Worm (Caenorhabditis elegans) whole organism, late embryonic: ENCODE measurements around the gene srbc-59.

ENCODE experiments used
- C08G9.2 ChIP-seq: sonication (generic microtip); optimal IDR thresholded peaks from 2 replicates; lab custom pipeline; 2016; ENCODE audit warnings: mild to moderate bottlenecking, missing genetic modification characterization, moderate library complexity, missing compliant biosample characterization
- K02D7.2 ChIP-seq: sonication (generic microtip); optimal IDR thresholded peaks from 2 replicates; lab custom pipeline; 2017; ENCODE audit warnings: mild to moderate bottlenecking, missing genetic modification characterization, missing compliant biosample characterization
- Y22D7AL.16 ChIP-seq: sonication (generic microtip); optimal IDR thresholded peaks from 2 replicates; lab custom pipeline; 2016; ENCODE audit warnings: missing genetic modification characterization, missing compliant biosample characterization
- ahr-1 ChIP-seq: sonication (generic microtip); optimal IDR thresholded peaks from 2 replicates; lab custom pipeline; 2016; ENCODE audit warnings: missing genetic modification characterization, missing compliant biosample characterization
- ceh-14 ChIP-seq: sonication (generic microtip); optimal IDR thresholded peaks from 2 replicates; lab custom pipeline; 2016; ENCODE audit warnings: missing genotype, missing genetic modification characterization, missing compliant biosample characterization
- ceh-18 ChIP-seq: sonication (generic microtip); optimal IDR thresholded peaks from 2 replicates; lab custom pipeline; 2016; ENCODE audit warnings: missing genetic modification characterization, missing compliant biosample characterization
- ceh-24 ChIP-seq: sonication (generic microtip); optimal IDR thresholded peaks from 2 replicates; lab custom pipeline; 2016; ENCODE audit warnings: mild to moderate bottlenecking, missing genetic modification characterization, missing compliant biosample characterization
- ceh-31 ChIP-seq: sonication (generic microtip); optimal IDR thresholded peaks from 2 replicates; lab custom pipeline; 2016; ENCODE audit warnings: missing genetic modification characterization, missing compliant biosample characterization
- ceh-34 ChIP-seq: sonication (generic microtip); optimal IDR thresholded peaks from 2 replicates; lab custom pipeline; 2016; ENCODE audit warnings: mild to moderate bottlenecking, missing genetic modification characterization, missing compliant biosample characterization
- ceh-48 ChIP-seq: sonication (generic microtip); optimal IDR thresholded peaks from 2 replicates; lab custom pipeline; 2016; ENCODE audit warnings: missing genetic modification characterization, inconsistent platforms, missing compliant biosample characterization
- ceh-6 ChIP-seq: fragments of 200-800 bp; sonication (Bioruptor generic); optimal IDR thresholded peaks from 2 replicates; lab custom pipeline; 2018; ENCODE audit warnings: mild to moderate bottlenecking, missing genetic modification characterization, missing compliant biosample characterization
- dmd-4 ChIP-seq: sonication (generic microtip); optimal IDR thresholded peaks from 2 replicates; lab custom pipeline; 2016; ENCODE audit warnings: borderline replicate concordance, missing genetic modification characterization, missing compliant biosample characterization
- dve-1 ChIP-seq: sonication (generic microtip); optimal IDR thresholded peaks from 2 replicates; lab custom pipeline; 2017; ENCODE audit warnings: antibody characterized with exemption, mild to moderate bottlenecking, missing genetic modification characterization, missing compliant biosample characterization
- elt-2 ChIP-seq: sonication (generic microtip); optimal IDR thresholded peaks from 2 replicates; lab custom pipeline; 2016; ENCODE audit warnings: missing genetic modification reagents, missing genetic modification characterization, missing compliant biosample characterization
- eyg-1 ChIP-seq: sonication (generic microtip); optimal IDR thresholded peaks from 2 replicates; lab custom pipeline; 2016; ENCODE audit warnings: missing genotype, missing genetic modification characterization, missing compliant biosample characterization
- fax-1 ChIP-seq: sonication (generic microtip); optimal IDR thresholded peaks from 2 replicates; lab custom pipeline; 2016; ENCODE audit warnings: missing genotype, missing genetic modification characterization, missing compliant biosample characterization
- fkh-6 ChIP-seq: sonication (generic microtip); optimal IDR thresholded peaks from 2 replicates; lab custom pipeline; 2016; ENCODE audit warnings: missing genetic modification characterization, missing compliant biosample characterization
- hlh-30 ChIP-seq: sonication (generic microtip); optimal IDR thresholded peaks from 2 replicates; lab custom pipeline; 2017; ENCODE audit warnings: antibody characterized with exemption, missing genetic modification characterization, missing compliant biosample characterization; ENCODE audit not compliant: insufficient read depth
- hlh-6 ChIP-seq: sonication (generic microtip); optimal IDR thresholded peaks from 2 replicates; lab custom pipeline; 2016; ENCODE audit warnings: missing genotype, missing genetic modification characterization, missing compliant biosample characterization
- mec-3 ChIP-seq: sonication (generic microtip); optimal IDR thresholded peaks from 2 replicates; lab custom pipeline; 2016; ENCODE audit warnings: borderline replicate concordance, missing genetic modification characterization, missing compliant biosample characterization
- nfya-1 ChIP-seq: sonication (generic microtip); optimal IDR thresholded peaks from 2 replicates; lab custom pipeline; 2017; ENCODE audit warnings: missing genetic modification characterization, mild to moderate bottlenecking, missing compliant biosample characterization, antibody characterized with exemption, moderate library complexity
- nhr-11 ChIP-seq: fragments of 150-350 bp; optimal IDR thresholded peaks from 2 replicates; lab custom pipeline; 2014; ENCODE audit warnings: missing biosample characterization, missing genetic modification characterization
- nhr-232 ChIP-seq: sonication (generic microtip); optimal IDR thresholded peaks from 2 replicates; lab custom pipeline; 2016; ENCODE audit warnings: missing genetic modification characterization, missing compliant biosample characterization
- odd-2 ChIP-seq: sonication (generic microtip); optimal IDR thresholded peaks from 2 replicates; lab custom pipeline; 2017; ENCODE audit warnings: antibody characterized with exemption, mild to moderate bottlenecking, missing genetic modification characterization, missing compliant biosample characterization
- pag-3 ChIP-seq: sonication (generic microtip); optimal IDR thresholded peaks from 2 replicates; lab custom pipeline; 2016; ENCODE audit warnings: missing compliant biosample characterization, missing genetic modification characterization, borderline replicate concordance
- pax-1 ChIP-seq: fragments of 150-350 bp; optimal IDR thresholded peaks from 2 replicates; lab custom pipeline; 2014; ENCODE audit warnings: missing biosample characterization, missing genetic modification characterization
- pha-4 ChIP-seq: fragments of 150-350 bp; optimal IDR thresholded peaks from 2 replicates; lab custom pipeline; 2018; ENCODE audit warnings: missing biosample characterization, missing genetic modification reagents, missing genetic modification characterization
- pros-1 ChIP-seq: fragments of 150-350 bp; optimal IDR thresholded peaks from 2 replicates; lab custom pipeline; 2014; ENCODE audit warnings: missing biosample characterization, missing genetic modification reagents, missing genetic modification characterization
- rnt-1 ChIP-seq: sonication (generic microtip); optimal IDR thresholded peaks from 2 replicates; lab custom pipeline; 2016; ENCODE audit warnings: missing genetic modification characterization, missing compliant biosample characterization
- sox-2 ChIP-seq: fragments of 200-800 bp; sonication (Bioruptor generic); IDR thresholded peaks from 2 replicates; pipeline ENCODE4 v1.3.6; 2022; ENCODE audit warnings: missing genetic modification reagents, missing genetic modification characterization, missing compliant biosample characterization
- syd-9 ChIP-seq: sonication (generic microtip); optimal IDR thresholded peaks from 2 replicates; lab custom pipeline; 2016; ENCODE audit warnings: mild to moderate bottlenecking, missing genetic modification characterization, moderate library complexity, missing compliant biosample characterization
- tbx-7 ChIP-seq: sonication (generic microtip); optimal IDR thresholded peaks from 2 replicates; lab custom pipeline; 2016; ENCODE audit warnings: missing genotype, missing genetic modification characterization, missing compliant biosample characterization
- unc-3 ChIP-seq, 2 experiments: fragments of 200-800 bp in 1 of 2; sonication (Bioruptor generic) in 1 of 2; sonication (generic microtip) in 1 of 2; conservative IDR thresholded peaks in 1 of 2; optimal IDR thresholded peaks in 1 of 2; 2 replicates each; pipeline versions ENCODE4 v1.3.6 to Lab custom; 2016 to 2022; ENCODE audit warnings: missing compliant biosample characterization in 2 of 2, missing genetic modification characterization in 2 of 2, missing genetic modification reagents in 1 of 2
- unc-42 ChIP-seq: sonication (generic microtip); optimal IDR thresholded peaks from 2 replicates; lab custom pipeline; 2016; ENCODE audit warnings: missing genotype, missing genetic modification characterization, missing compliant biosample characterization
- unc-55 ChIP-seq: sonication (generic microtip); optimal IDR thresholded peaks from 2 replicates; lab custom pipeline; 2017; ENCODE audit warnings: missing biosample characterization, missing genetic modification reagents, missing genetic modification characterization

srbc-59 gene

DNA sequence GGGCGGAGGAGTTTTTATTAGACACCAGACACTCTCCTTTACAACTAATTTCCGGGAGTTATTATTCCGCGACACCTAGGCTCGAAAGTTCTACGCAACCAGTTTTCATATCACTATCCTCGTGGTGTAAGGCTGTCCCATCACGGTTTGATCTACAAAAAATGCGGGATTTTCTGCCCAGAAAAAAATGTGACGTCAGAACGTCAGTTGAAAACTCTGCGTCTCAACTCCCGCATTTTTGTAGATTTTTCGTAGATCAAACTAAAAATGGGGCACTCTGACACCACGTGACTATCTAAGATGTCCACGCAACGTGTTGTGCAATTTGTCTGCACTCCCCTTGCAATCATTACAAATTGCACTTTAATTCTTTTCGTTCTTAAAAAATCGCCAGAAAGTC, 13.7 kb upstream of the srbc-59 start, which contains the start of gene str-238:
str-238 (plus strand) TSS at position 301 of the 400 bp plus-strand sequence.
- TF ChIP-seq ceh-6 (GFP tag; lab: Kevin White, UChicago) (no peak), pros-1 (tag; lab: Kevin White, UChicago) (no peak), sox-2 (GFP tag; lab: Robert Waterston, UW) (no peak), ceh-34 (tag; lab: Kevin White, UChicago) (no peak), rnt-1 (tag; lab: Kevin White, UChicago) (no peak), eyg-1 (no peak), hlh-30 (tag; lab: Kevin White, UChicago) (peak; percentile 22), Y22D7AL.16 (no peak)
- TF ChIP-seq, all 69 proteins: peak for 1

DNA sequence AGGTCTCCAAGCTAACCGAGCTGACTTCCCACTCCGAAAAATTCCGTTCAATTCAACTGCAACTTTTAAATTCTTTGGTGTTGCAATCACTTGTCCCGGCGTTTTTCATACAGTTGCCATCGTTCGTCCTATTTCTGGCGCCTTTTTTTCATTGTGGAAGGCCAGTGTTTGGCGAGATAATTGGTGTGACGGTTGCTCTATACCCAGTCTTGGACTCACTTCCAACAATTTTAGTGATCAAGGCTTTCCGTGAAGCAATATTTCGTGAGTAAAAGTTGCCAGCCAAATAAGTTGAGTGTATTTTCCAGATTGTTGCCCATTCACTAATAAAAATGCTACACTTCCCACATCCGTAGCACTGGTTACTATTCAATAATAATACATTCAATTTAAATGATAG, 6.2 kb upstream of the srbc-59 start:
- TF ChIP-seq ceh-14 (tag; lab: Kevin White, UChicago) (no peak), hlh-6 (tag; lab: Kevin White, UChicago) (no peak), ceh-24 (tag; lab: Kevin White, UChicago) (no peak), unc-3 (GFP tag; conservative IDR thresholded peaks at IDR 0.05; lab: Robert Waterston, UW) (no peak), unc-3 (tag; optimal IDR thresholded peaks at IDR 0.05; lab: Kevin White, UChicago) (no peak), tbx-7 (tag; lab: Kevin White, UChicago) (no peak), nhr-232 (tag; lab: Kevin White, UChicago) (no peak), ceh-6 (GFP tag; lab: Kevin White, UChicago) (no peak), ahr-1 (tag; lab: Kevin White, UChicago) (no peak), pros-1 (tag; lab: Kevin White, UChicago) (no peak), ceh-18 (no peak), elt-2 (tag; lab: Kevin White, UChicago) (no peak), pha-4 (tag; lab: Kevin White, UChicago) (no peak), nhr-11 (tag; lab: Kevin White, UChicago) (no peak), K02D7.2 (tag; lab: Kevin White, UChicago) (no peak)

DNA sequence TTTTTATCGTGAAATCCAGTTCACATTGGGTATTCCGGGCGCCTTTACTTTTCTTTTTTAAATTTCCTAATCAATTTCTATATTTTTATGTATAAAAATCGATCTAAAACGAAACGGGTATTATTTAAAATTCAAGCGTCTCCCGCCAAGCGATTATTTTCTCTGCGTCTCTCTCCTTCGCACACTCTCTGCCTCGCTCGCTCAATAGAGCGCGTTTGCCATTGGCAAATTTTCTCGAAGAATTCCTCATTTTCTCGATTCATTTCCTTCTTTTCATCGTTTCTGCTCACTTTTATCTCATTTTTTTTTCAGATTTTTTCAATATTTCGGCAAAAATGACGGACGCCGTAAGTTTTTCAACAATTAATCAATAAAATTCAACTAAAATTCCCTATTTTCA, 5.2 kb upstream of the srbc-59 start, which contains the start of gene sti-1:
sti-1 (plus strand) TSS at position 263 of the 400 bp plus-strand sequence.
- TF ChIP-seq elt-2 (tag; lab: Kevin White, UChicago) (peak; percentile 44), ceh-18 (peak; percentile 32), pag-3 (tag; lab: Kevin White, UChicago) (no peak), ceh-14 (tag; lab: Kevin White, UChicago) (no peak), unc-42 (peak; percentile 64), sox-2 (GFP tag; lab: Robert Waterston, UW) (no peak), Y22D7AL.16 (no peak), mec-3 (tag; lab: Kevin White, UChicago) (no peak), dmd-4 (no peak), unc-55 (GFP tag; lab: Kevin White, UChicago) (peak; percentile 77), fax-1 (tag; lab: Kevin White, UChicago) (no peak), pax-1 (peak; percentile 24), eyg-1 (no peak), syd-9 (tag; lab: Kevin White, UChicago) (no peak), hlh-6 (tag; lab: Kevin White, UChicago) (no peak), odd-2 (tag; lab: Kevin White, UChicago) (no peak), pha-4 (tag; lab: Kevin White, UChicago) (no peak), nfya-1 (tag; lab: Kevin White, UChicago) (peak; percentile 83), C08G9.2 (no peak), ceh-48 (peak; percentile 10), fkh-6 (no peak), ceh-31 (tag; lab: Kevin White, UChicago) (peak; percentile 61), dve-1 (tag; lab: Kevin White, UChicago) (peak; percentile 36)

DNA sequence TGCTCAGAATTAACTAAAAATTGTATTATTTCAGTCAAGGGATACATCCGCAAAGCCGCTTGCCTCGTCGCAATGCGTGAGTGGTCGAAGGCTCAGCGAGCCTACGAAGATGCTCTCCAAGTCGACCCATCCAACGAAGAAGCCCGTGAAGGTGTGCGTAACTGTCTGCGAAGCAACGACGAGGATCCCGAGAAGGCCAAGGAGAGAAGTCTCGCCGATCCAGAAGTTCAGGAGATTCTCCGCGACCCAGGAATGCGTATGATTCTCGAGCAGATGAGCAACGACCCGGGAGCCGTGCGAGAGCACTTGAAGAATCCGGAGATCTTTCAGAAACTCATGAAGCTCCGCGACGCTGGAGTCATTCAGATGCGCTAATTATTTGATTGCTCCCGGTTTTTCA, 4.1 kb upstream of the srbc-59 start:
- TF ChIP-seq nfya-1 (tag; lab: Kevin White, UChicago): no peak
- no peak for TF ChIP-seq unc-55 (GFP tag; lab: Kevin White, UChicago)
- TF ChIP-seq dve-1 (tag; lab: Kevin White, UChicago): no peak
